Worm (Caenorhabditis elegans): ENCODE data around the gene srd-74.

Gene srd-74

DNA sequence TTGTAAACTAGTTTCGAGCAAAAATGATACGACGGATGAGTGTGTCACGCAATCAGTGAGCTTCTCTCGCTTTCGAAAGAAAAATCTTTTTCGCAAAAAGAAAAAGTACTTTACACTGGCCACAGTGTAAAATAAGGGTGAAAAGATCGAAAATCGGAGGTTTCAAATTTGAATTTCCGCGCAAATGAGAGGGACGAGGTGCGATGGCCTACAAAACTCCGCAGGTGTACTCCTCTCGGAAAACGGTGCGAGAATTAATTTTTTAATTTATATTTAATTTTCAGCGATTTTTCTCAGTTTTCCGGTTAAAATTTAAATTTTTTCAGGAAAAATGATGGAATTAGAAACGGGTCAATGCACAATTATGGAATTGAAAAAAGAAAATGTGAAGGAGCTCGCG, 35.2 kb upstream of the srd-74 start, which contains the start of gene mrt-2 (continued):
- TF ChIP-seq lsl-1 (GFP tag; optimal IDR thresholded peaks at IDR 0.05) (peak; percentile 12), B0336.3 (GFP tag; IDR thresholded peaks at IDR 0.05) (peak; percentile 22; the same call in 1 of the 2 replicates), zfh-2 (GFP tag; conservative IDR thresholded peaks at IDR 0.05) (no peak), F57A8.1 (GFP tag; optimal IDR thresholded peaks at IDR 0.05) (no peak), nhr-80 (tag; optimal IDR thresholded peaks at IDR 0.05) (no peak), hrde-1 (tag; optimal IDR thresholded peaks at IDR 0.05; ENCODE audit: borderline replicate concordance) (no peak), mel-28 (tag; optimal IDR thresholded peaks at IDR 0.05; ENCODE audit: borderline replicate concordance) (no peak), C17E4.6 (GFP tag; IDR thresholded peaks at IDR 0.05) (no peak), F57C9.4 (tag; optimal IDR thresholded peaks at IDR 0.05) (no peak), nfya-2 (GFP tag; IDR thresholded peaks at IDR 0.05) (no peak), atf-7 (tag; optimal IDR thresholded peaks at IDR 0.05) (no peak), F22D6.2 (tag; optimal IDR thresholded peaks at IDR 0.05) (peak; percentile 37), F49E8.2 (tag; optimal IDR thresholded peaks at IDR 0.05; ENCODE audit: insufficient read depth) (no peak), ceh-100 (GFP tag; IDR thresholded peaks at IDR 0.05) (peak; percentile 57; the same call in 1 of the 2 replicates), rec-8 (tag; optimal IDR thresholded peaks at IDR 0.05) (peak in 1 of 2 experiments; percentile 18), B0019.2 (GFP tag; conservative IDR thresholded peaks at IDR 0.05) (no peak), lir-1 (GFP tag; conservative IDR thresholded peaks at IDR 0.05) (peak; percentile 74), somi-1 (GFP tag; optimal IDR thresholded peaks at IDR 0.05) (no peak), madf-3 (GFP tag; IDR thresholded peaks at IDR 0.05) (0 out of 2 replicates have a peak, but pooled peaks have one; percentile 39), egl-44 (GFP tag; IDR thresholded peaks at IDR 0.05) (no peak), nfya-1 (tag; optimal IDR thresholded peaks at IDR 0.05; ENCODE audit: borderline replicate concordance, insufficient read depth) (no peak), fkh-3 (tag; optimal IDR thresholded peaks at IDR 0.05) (no peak), nhr-179 (tag; optimal IDR thresholded peaks at IDR 0.05) (no peak), cebp-1 (GFP tag; IDR thresholded peaks at IDR 0.05) (no peak), cebp-1 (tag; optimal IDR thresholded peaks at IDR 0.05) (peak; percentile 52), attf-6 (GFP tag; IDR thresholded peaks at IDR 0.05) (no peak), F33H1.4 (GFP tag; IDR thresholded peaks at IDR 0.05) (peak; percentile 54), hlh-12 (tag; optimal IDR thresholded peaks at IDR 0.05) (no peak), dpff-1 (tag; optimal IDR thresholded peaks at IDR 0.05) (no peak), ama-1 (optimal IDR thresholded peaks at IDR 0.05) (no peak), ama-1 (GFP tag; optimal IDR thresholded peaks at IDR 0.05) (no peak), F39B2.1 (GFP tag; IDR thresholded peaks at IDR 0.05) (no peak), lag-1 (GFP tag; IDR thresholded peaks at IDR 0.05) (no peak), gei-17 (GFP tag; optimal IDR thresholded peaks at IDR 0.05) (no peak), mxl-1 (tag; optimal IDR thresholded peaks at IDR 0.05) (no peak), attf-3 (GFP tag; conservative IDR thresholded peaks at IDR 0.05) (no peak), efl-1 (GFP tag; optimal IDR thresholded peaks at IDR 0.05) (peak; percentile 56), ztf-22 (GFP tag; optimal IDR thresholded peaks at IDR 0.05) (no peak), F23B12.7 (tag; optimal IDR thresholded peaks at IDR 0.05; ENCODE audit: insufficient read depth) (no peak), tbx-9 (tag; optimal IDR thresholded peaks at IDR 0.05; ENCODE audit: borderline replicate concordance) (no peak), dox-1 (GFP tag; IDR thresholded peaks at IDR 0.05) (no peak), Y79H2A.3 (GFP tag; conservative IDR thresholded peaks at IDR 0.05) (no peak), ztf-28 (GFP tag; IDR thresholded peaks at IDR 0.05) (no peak), attf-5 (GFP tag; optimal IDR thresholded peaks at IDR 0.05) (peak; percentile 16), ztf-3 (GFP tag; optimal IDR thresholded peaks at IDR 0.05) (no peak), madf-8 (GFP tag; conservative IDR thresholded peaks at IDR 0.05) (no peak; the same call in 1 of the 2 replicates), tbp1 (GFP tag; optimal IDR thresholded peaks at IDR 0.05) (no peak), unc-130 (GFP tag; optimal IDR thresholded peaks at IDR 0.05) (peak; percentile 73), F37B4.10 (GFP tag; IDR thresholded peaks at IDR 0.05) (no peak)
